Worm (Caenorhabditis elegans) whole organism, young adult: Measurements from ENCODE around the gene F54F7.14.

ENCODE experiments used
- B0336.3 ChIP-seq: fragments of 200-800 bp; sonication (Bioruptor generic); IDR thresholded peaks from 2 replicates; pipeline ENCODE4 v1.3.6; 2022; ENCODE audit warnings: missing genetic modification characterization, missing compliant biosample characterization
- C06A6.2 ChIP-seq: fragments of 200-800 bp; sonication (Bioruptor generic); conservative IDR thresholded peaks from 2 replicates; pipeline ENCODE4 v1.3.6; 2022; ENCODE audit warnings: missing genetic modification characterization, missing compliant biosample characterization
- F22D6.2 ChIP-seq: sonication (generic microtip); optimal IDR thresholded peaks from 2 replicates; lab custom pipeline; 2016; ENCODE audit warnings: mild to moderate bottlenecking, missing genetic modification characterization, missing compliant biosample characterization
- F33H1.4 ChIP-seq: fragments of 200-800 bp; sonication (Bioruptor generic); IDR thresholded peaks from 2 replicates; pipeline ENCODE4 v1.3.6; 2022; ENCODE audit warnings: missing genetic modification reagents, missing genetic modification characterization, missing compliant biosample characterization
- F37B4.10 ChIP-seq: fragments of 200-800 bp; sonication (Bioruptor generic); IDR thresholded peaks from 2 replicates; pipeline ENCODE4 v1.3.6; 2022; ENCODE audit warnings: missing genetic modification characterization, missing compliant biosample characterization
- F39B2.1 ChIP-seq: fragments of 200-800 bp; sonication (Bioruptor generic); IDR thresholded peaks from 2 replicates; pipeline ENCODE4 v1.3.6; 2022; ENCODE audit warnings: missing genetic modification reagents, missing genetic modification characterization, missing compliant biosample characterization
- F52B5.7 ChIP-seq: sonication (generic microtip); optimal IDR thresholded peaks from 2 replicates; lab custom pipeline; 2016; ENCODE audit warnings: mild to moderate bottlenecking, missing genetic modification characterization, missing compliant biosample characterization
- K11D2.4 ChIP-seq: fragments of 200-800 bp; sonication (Bioruptor generic); IDR thresholded peaks from 2 replicates; pipeline ENCODE4 v1.3.6; 2022; ENCODE audit warnings: missing genetic modification reagents, missing genetic modification characterization, missing compliant biosample characterization
- K12H6.12 ChIP-seq: fragments of 200-800 bp; sonication (Bioruptor generic); optimal IDR thresholded peaks from 2 replicates; lab custom pipeline; 2018; ENCODE audit warnings: mild to moderate bottlenecking, missing genetic modification characterization, missing compliant biosample characterization
- T26A5.8 ChIP-seq: sonication (generic microtip); optimal IDR thresholded peaks from 2 replicates; lab custom pipeline; 2016; ENCODE audit warnings: missing genetic modification characterization, missing compliant biosample characterization
- ZK185.1 ChIP-seq: sonication (generic microtip); optimal IDR thresholded peaks from 2 replicates; lab custom pipeline; 2016; ENCODE audit warnings: mild to moderate bottlenecking, missing genetic modification characterization, missing compliant biosample characterization; ENCODE audit not compliant: poor library complexity, severe bottlenecking
- akir-1 ChIP-seq: fragments of 200-800 bp; sonication (Bioruptor generic); optimal IDR thresholded peaks from 2 replicates; lab custom pipeline; 2018; ENCODE audit warnings: mild to moderate bottlenecking, missing genetic modification characterization, moderate library complexity, missing compliant biosample characterization
- bed-1 ChIP-seq: fragments of 200-800 bp; sonication (Bioruptor generic); IDR thresholded peaks from 2 replicates; pipeline ENCODE4 v1.3.6; 2022; ENCODE audit warnings: missing genetic modification reagents, missing genetic modification characterization, missing compliant biosample characterization
- cebp-2 ChIP-seq: fragments of 200-800 bp; sonication (Bioruptor generic); IDR thresholded peaks from 2 replicates; pipeline ENCODE4 v1.3.6; 2022; ENCODE audit warnings: missing genetic modification characterization, missing compliant biosample characterization
- ceh-27 ChIP-seq: fragments of 200-800 bp; sonication (Bioruptor generic); optimal IDR thresholded peaks from 2 replicates; lab custom pipeline; 2018; ENCODE audit warnings: mild to moderate bottlenecking, missing genetic modification characterization, moderate library complexity, missing compliant biosample characterization
- ceh-79 ChIP-seq: sonication (generic microtip); optimal IDR thresholded peaks from 2 replicates; lab custom pipeline; 2017; ENCODE audit warnings: mild to moderate bottlenecking, missing genetic modification characterization, missing compliant biosample characterization
- ceh-91 ChIP-seq: fragments of 200-800 bp; sonication (Bioruptor generic); IDR thresholded peaks from 2 replicates; pipeline ENCODE4 v1.3.6; 2022; ENCODE audit warnings: missing genetic modification reagents, missing genetic modification characterization, missing compliant biosample characterization
- die-1 ChIP-seq: sonication (generic microtip); optimal IDR thresholded peaks from 2 replicates; lab custom pipeline; 2016; ENCODE audit warnings: missing genotype, mild to moderate bottlenecking, missing genetic modification characterization, missing compliant biosample characterization
- dox-1 ChIP-seq: fragments of 200-800 bp; sonication (Bioruptor generic); IDR thresholded peaks from 2 replicates; pipeline ENCODE4 v1.3.6; 2022; ENCODE audit warnings: missing genetic modification reagents, missing genetic modification characterization, missing compliant biosample characterization
- fkh-3 ChIP-seq: sonication (generic microtip); optimal IDR thresholded peaks from 2 replicates; lab custom pipeline; 2016; ENCODE audit warnings: mild to moderate bottlenecking, missing genetic modification characterization, missing compliant biosample characterization
- gei-17 ChIP-seq: fragments of 200-800 bp; sonication (Bioruptor generic); optimal IDR thresholded peaks from 2 replicates; lab custom pipeline; 2018; ENCODE audit warnings: mild to moderate bottlenecking, missing genetic modification characterization, missing compliant biosample characterization
- hlh-12 ChIP-seq: sonication (generic microtip); optimal IDR thresholded peaks from 2 replicates; lab custom pipeline; 2016; ENCODE audit warnings: missing genetic modification characterization, missing compliant biosample characterization
- hlh-26 ChIP-seq: fragments of 200-800 bp; sonication (Bioruptor generic); conservative IDR thresholded peaks from 2 replicates; pipeline ENCODE4 v1.3.6; 2022; ENCODE audit warnings: missing genetic modification reagents, missing genetic modification characterization, missing compliant biosample characterization
- hrde-1 ChIP-seq: sonication (generic microtip); optimal IDR thresholded peaks from 2 replicates; lab custom pipeline; 2016; ENCODE audit warnings: missing genetic modification characterization, mild to moderate bottlenecking, missing compliant biosample characterization, moderate library complexity, missing genotype, missing genetic modification reagents, borderline replicate concordance
- lag-1 ChIP-seq: fragments of 200-800 bp; sonication (Bioruptor generic); IDR thresholded peaks from 2 replicates; pipeline ENCODE4 v1.3.6; 2022; ENCODE audit warnings: missing genetic modification reagents, missing genetic modification characterization, missing compliant biosample characterization
- lir-1 ChIP-seq: fragments of 200-800 bp; sonication (Bioruptor generic); conservative IDR thresholded peaks from 2 replicates; pipeline ENCODE4 v1.3.6; 2022; ENCODE audit warnings: missing genetic modification reagents, missing genetic modification characterization, missing compliant biosample characterization
- madf-6 ChIP-seq: fragments of 200-800 bp; sonication (Bioruptor generic); IDR thresholded peaks from 2 replicates; pipeline ENCODE4 v1.3.6; 2022; ENCODE audit warnings: missing genetic modification reagents, missing genetic modification characterization, missing compliant biosample characterization
- mcd-1 ChIP-seq: fragments of 200-800 bp; sonication (Bioruptor generic); IDR thresholded peaks from 2 replicates; pipeline ENCODE4 v1.3.6; 2022; ENCODE audit warnings: missing genetic modification reagents, missing genetic modification characterization, missing compliant biosample characterization
- mxl-1 ChIP-seq: sonication (generic microtip); optimal IDR thresholded peaks from 2 replicates; lab custom pipeline; 2016; ENCODE audit warnings: missing genetic modification characterization, missing compliant biosample characterization
- nfya-2 ChIP-seq: fragments of 200-800 bp; sonication (Bioruptor generic); IDR thresholded peaks from 2 replicates; pipeline ENCODE4 v1.3.6; 2022; ENCODE audit warnings: missing genetic modification reagents, missing genetic modification characterization, missing compliant biosample characterization
- nfyb-1 ChIP-seq: fragments of 200-800 bp; sonication (Bioruptor generic); IDR thresholded peaks from 2 replicates; pipeline ENCODE4 v1.3.6; 2022; ENCODE audit warnings: missing genetic modification reagents, missing genetic modification characterization, missing compliant biosample characterization
- nhr-27 ChIP-seq: fragments of 200-800 bp; sonication (Bioruptor generic); optimal IDR thresholded peaks from 2 replicates; lab custom pipeline; 2018; ENCODE audit warnings: mild to moderate bottlenecking, missing genetic modification characterization, moderate library complexity, missing compliant biosample characterization
- nhr-80 ChIP-seq: sonication (generic microtip); optimal IDR thresholded peaks from 2 replicates; lab custom pipeline; 2016; ENCODE audit warnings: missing genetic modification characterization, missing compliant biosample characterization
- nhr-90 ChIP-seq: sonication (generic microtip); optimal IDR thresholded peaks from 2 replicates; lab custom pipeline; 2016; ENCODE audit warnings: missing genotype, mild to moderate bottlenecking, missing genetic modification characterization, missing compliant biosample characterization
- snpc-1.1 ChIP-seq: sonication (generic microtip); optimal IDR thresholded peaks from 2 replicates; lab custom pipeline; 2017; ENCODE audit warnings: missing genetic modification characterization, mild to moderate bottlenecking, missing compliant biosample characterization, antibody characterized with exemption, moderate library complexity, missing genotype, missing genetic modification reagents; ENCODE audit not compliant: insufficient read depth
- snpc-3.4 ChIP-seq: sonication (generic microtip); optimal IDR thresholded peaks from 2 replicates; lab custom pipeline; 2017; ENCODE audit warnings: missing genetic modification characterization, mild to moderate bottlenecking, missing compliant biosample characterization, antibody characterized with exemption, moderate library complexity, missing genotype, missing genetic modification reagents
- snpc-4 ChIP-seq, 5 experiments: fragments of 150-350 bp in 1 of 5; sonication (generic microtip) in 4 of 5; optimal IDR thresholded peaks; 2 replicates each; lab custom pipeline; 2014 to 2018; ENCODE audit warnings: missing genetic modification characterization in 5 of 5, missing biosample characterization in 3 of 5, antibody characterized with exemption in 2 of 5, mild to moderate bottlenecking in 2 of 5, missing compliant biosample characterization in 2 of 5, missing genotype in 2 of 5, moderate library complexity in 2 of 5, missing genetic modification reagents in 1 of 5
- tlf-1 ChIP-seq: fragments of 200-800 bp; sonication (Bioruptor generic); optimal IDR thresholded peaks from 2 replicates; lab custom pipeline; 2018; ENCODE audit warnings: mild to moderate bottlenecking, missing genetic modification characterization, missing compliant biosample characterization
- zfh-2 ChIP-seq: fragments of 200-800 bp; sonication (Bioruptor generic); conservative IDR thresholded peaks from 2 replicates; pipeline ENCODE4 v1.3.6; 2022; ENCODE audit warnings: missing genetic modification reagents, missing genetic modification characterization, missing compliant biosample characterization
- zim-3 ChIP-seq: sonication (generic microtip); optimal IDR thresholded peaks from 2 replicates; lab custom pipeline; 2017; ENCODE audit warnings: mild to moderate bottlenecking, missing genetic modification characterization, moderate library complexity, missing compliant biosample characterization
- ztf-18 ChIP-seq: sonication (generic microtip); optimal IDR thresholded peaks from 2 replicates; lab custom pipeline; 2016; ENCODE audit warnings: missing genotype, mild to moderate bottlenecking, missing genetic modification characterization, missing compliant biosample characterization
- ztf-25 ChIP-seq: fragments of 200-800 bp; sonication (Bioruptor generic); IDR thresholded peaks from 2 replicates; pipeline ENCODE4 v1.3.6; 2022; ENCODE audit warnings: missing genetic modification reagents, missing genetic modification characterization, missing compliant biosample characterization

F54F7.14 gene

DNA sequence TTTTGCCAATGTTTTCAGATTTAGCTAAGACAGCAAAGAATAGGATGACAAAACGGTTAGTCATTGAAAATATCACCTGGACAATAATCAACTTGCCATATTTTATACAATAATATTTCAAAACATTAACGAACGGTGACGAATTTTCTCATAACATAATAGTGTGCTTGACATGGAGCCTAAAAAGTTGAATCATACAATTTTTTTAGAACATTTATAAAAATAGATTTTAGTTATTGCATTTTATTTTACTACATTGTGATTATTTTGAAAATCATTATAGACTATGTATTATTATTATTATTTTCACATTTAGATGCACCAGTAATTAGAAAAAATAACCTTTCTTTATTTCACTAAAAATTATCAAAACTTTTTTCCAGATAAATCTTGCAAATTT is 2.1 kb upstream of the F54F7.14 start, which contains the start of gene F54F7.9 (continued):
- TF ChIP-seq F33H1.4, result no peak
- no peak for TF ChIP-seq hlh-12 (tag; lab: Kevin White, UChicago)
- no peak for TF ChIP-seq lag-1 (GFP tag; lab: Robert Waterston, UW)
- no peak for TF ChIP-seq ceh-79 (tag; lab: Kevin White, UChicago)

ce11 chrX:11850082-11850481 is 590 bp upstream of the F54F7.14 start, which contains the start of gene F54F7.3:
Gene F54F7.3 (minus strand): TSS chrX:11850182.
- TF ChIP-seq hlh-26 (GFP tag; lab: Robert Waterston, UW), result no peak
- TF ChIP-seq ZK185.1 (tag; lab: Kevin White, UChicago), result no peak
- TF ChIP-seq gei-17 (GFP tag; lab: Kevin White, UChicago), result no peak
- TF ChIP-seq ztf-18 (tag; lab: Kevin White, UChicago), result no peak
- no peak for TF ChIP-seq akir-1 (GFP tag; lab: Kevin White, UChicago)
- no peak for TF ChIP-seq F39B2.1 (GFP tag; lab: Robert Waterston, UW)
- no peak for TF ChIP-seq snpc-1.1 (tag; lab: Kevin White, UChicago)
- no peak for TF ChIP-seq mxl-1
- TF ChIP-seq fkh-3, result no peak
- no peak for TF ChIP-seq nfya-2 (GFP tag; lab: Robert Waterston, UW)
- TF ChIP-seq K11D2.4 (GFP tag; lab: Robert Waterston, UW), result no peak
- TF ChIP-seq ceh-91 (GFP tag; lab: Robert Waterston, UW), result no peak
- TF ChIP-seq, all 124 proteins: peak for 0

- TF ChIP-seq madf-6 (no peak), tlf-1 (GFP tag; lab: Kevin White, UChicago) (no peak), hlh-26 (GFP tag; lab: Robert Waterston, UW) (no peak), F52B5.7 (tag; lab: Kevin White, UChicago) (no peak), ceh-27 (GFP tag; lab: Kevin White, UChicago) (no peak), F37B4.10 (GFP tag; lab: Robert Waterston, UW) (no peak), snpc-3.4 (no peak), cebp-2 (GFP tag; lab: Robert Waterston, UW) (no peak), T26A5.8 (no peak), mcd-1 (GFP tag; lab: Robert Waterston, UW) (no peak), nhr-90 (tag; lab: Kevin White, UChicago) (no peak), snpc-1.1 (tag; lab: Kevin White, UChicago) (no peak), lir-1 (GFP tag; lab: Robert Waterston, UW) (no peak), F39B2.1 (GFP tag; lab: Robert Waterston, UW) (no peak), hrde-1 (tag; lab: Kevin White, UChicago) (no peak), B0336.3 (GFP tag; lab: Robert Waterston, UW) (no peak), die-1 (tag; lab: Kevin White, UChicago) (no peak)
Observed at ce11 chrX:11852494-11852893, 1.8 kb downstream of the F54F7.14 start, which contains the start of gene xtr-1. Gene xtr-1 (plus strand): TSS chrX:11852794.

ce11 chrX:11854432-11854831 is 3.8 kb downstream of the F54F7.14 start:
- TF ChIP-seq nhr-80 (tag; lab: Kevin White, UChicago) (peak; percentile 58), nhr-27 (tag; lab: Kevin White, UChicago) (no peak)

DNA sequence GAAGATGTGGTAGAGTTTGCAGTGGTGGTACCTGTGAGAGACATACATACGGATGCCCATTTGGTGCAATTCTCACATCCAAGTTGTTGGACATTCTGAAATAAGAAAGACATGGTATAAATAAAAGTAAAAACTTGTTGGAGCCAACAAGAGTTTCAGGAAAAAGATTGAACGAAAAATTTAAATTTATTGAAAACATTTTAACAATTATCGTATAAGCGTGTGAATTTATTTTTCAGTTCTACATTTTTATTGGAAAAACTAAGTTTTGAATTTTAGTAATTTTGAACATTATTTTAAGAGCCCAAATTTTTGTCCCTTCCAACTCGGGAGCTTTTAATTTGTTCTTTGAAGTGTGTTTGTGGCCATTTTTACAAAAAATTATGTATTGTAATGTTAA is 4.2 kb downstream of the F54F7.14 start, which contains the start of gene F54F7.8:
F54F7.8 (minus strand) TSS at position 101 of the 400 bp plus-strand sequence.
- TF ChIP-seq zfh-2 (no peak), bed-1 (GFP tag; lab: Robert Waterston, UW) (no peak), dox-1 (GFP tag; lab: Robert Waterston, UW) (no peak), mcd-1 (GFP tag; lab: Robert Waterston, UW) (no peak), snpc-4 (GFP tag; optimal IDR thresholded peaks at IDR 0.05; lab: Kevin White, UChicago) (no peak), snpc-4 (tag; optimal IDR thresholded peaks at IDR 0.05; lab: Kevin White, UChicago) (no peak), F52B5.7 (tag; lab: Kevin White, UChicago) (no peak), madf-6 (no peak), nfyb-1 (no peak), C06A6.2 (GFP tag; lab: Robert Waterston, UW) (no peak), F22D6.2 (tag; lab: Kevin White, UChicago) (no peak), ztf-25 (no peak), K12H6.12 (no peak), zim-3 (tag; lab: Kevin White, UChicago) (no peak)
